Worm (Caenorhabditis elegans): ENCODE data around the gene rcq-5.
A peak's percentile ranks its signal among the peaks of the same experiment; 100 is the strongest.

The rcq-5 gene

DNA sequence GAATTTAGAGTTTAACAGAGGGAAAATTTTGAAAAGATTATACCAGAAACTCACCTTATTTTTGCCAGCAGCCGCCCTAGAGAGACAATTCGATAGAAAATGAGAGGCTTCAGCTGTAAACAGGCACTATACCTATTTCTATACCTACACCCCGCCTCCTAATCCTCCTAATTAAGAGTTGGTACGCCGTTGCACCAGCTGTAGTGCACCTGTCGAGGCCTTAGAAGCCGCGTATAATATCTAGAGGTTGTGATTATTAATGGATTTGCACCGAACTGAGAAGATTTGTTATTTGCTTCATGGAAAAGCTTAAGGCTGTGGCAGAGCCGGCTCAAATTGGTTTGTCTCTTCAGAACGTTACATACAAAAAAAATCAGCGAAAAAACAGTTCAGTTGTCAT, 34.2 kb upstream of the rcq-5 start, which contains the start of gene C03C10.5:
Gene C03C10.5 (minus strand): TSS at position 101 of the 400 bp plus-strand sequence.
- TF ChIP-seq fkh-3 (tag; optimal IDR thresholded peaks at IDR 0.05) (no peak), rpc-1 (optimal IDR thresholded peaks at IDR 0.05) (no peak), rpc-1 (tag; optimal IDR thresholded peaks at IDR 0.05) (no peak), ZK185.1 (tag; optimal IDR thresholded peaks at IDR 0.05; ENCODE audit: poor library complexity, severe bottlenecking) (no peak), mcd-1 (GFP tag; IDR thresholded peaks at IDR 0.05) (no peak), repo-1 (tag; optimal IDR thresholded peaks at IDR 0.05) (no peak), F57A8.1 (GFP tag; optimal IDR thresholded peaks at IDR 0.05) (no peak), snpc-1.1 (tag; optimal IDR thresholded peaks at IDR 0.05; ENCODE audit: insufficient read depth) (no peak), ztf-28 (GFP tag; IDR thresholded peaks at IDR 0.05) (no peak), Y56A3A.18 (GFP tag; IDR thresholded peaks at IDR 0.05) (no peak), F55B11.4 (tag; optimal IDR thresholded peaks at IDR 0.05; ENCODE audit: borderline replicate concordance, insufficient read depth) (no peak)

DNA sequence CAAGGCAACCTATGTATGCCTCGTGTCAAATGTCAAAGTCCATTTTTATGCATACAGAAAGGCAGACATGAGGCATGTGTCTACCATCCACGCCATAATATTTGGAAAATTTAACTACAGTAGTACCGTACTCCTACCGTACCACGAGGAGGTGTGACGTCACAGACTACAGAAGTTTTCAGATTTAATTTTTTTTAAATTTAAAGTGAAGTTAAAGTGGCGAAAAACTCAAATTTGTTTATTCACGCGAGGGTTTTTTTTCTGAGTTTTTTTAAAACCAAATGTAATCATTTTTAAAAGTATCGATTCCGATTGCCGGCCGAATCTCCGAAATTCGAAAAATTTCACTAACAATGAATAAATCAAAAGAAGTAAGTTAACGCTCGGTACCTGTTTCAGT, 33.0 kb upstream of the rcq-5 start, which contains the start of gene C03C10.2:
Gene C03C10.2 (plus strand): TSS at position 301 of the 400 bp plus-strand sequence.
- TF ChIP-seq aptf-2 (GFP tag; conservative IDR thresholded peaks at IDR 0.05) (no peak), F52B5.7 (tag; optimal IDR thresholded peaks at IDR 0.05) (no peak), ztf-6 (GFP tag; IDR thresholded peaks at IDR 0.05) (no peak), F49E8.2 (tag; optimal IDR thresholded peaks at IDR 0.05; ENCODE audit: insufficient read depth) (no peak), dpff-1 (tag; optimal IDR thresholded peaks at IDR 0.05) (no peak), dpl-1 (GFP tag; optimal IDR thresholded peaks at IDR 0.05) (no peak), B0336.3 (GFP tag; IDR thresholded peaks at IDR 0.05) (no peak), hsf-1 (GFP tag; IDR thresholded peaks at IDR 0.05) (no peak), ama-1 (optimal IDR thresholded peaks at IDR 0.05) (no peak), ama-1 (GFP tag; optimal IDR thresholded peaks at IDR 0.05) (no peak), bed-1 (GFP tag; IDR thresholded peaks at IDR 0.05) (no peak), madf-10 (tag; optimal IDR thresholded peaks at IDR 0.05) (no peak)

DNA sequence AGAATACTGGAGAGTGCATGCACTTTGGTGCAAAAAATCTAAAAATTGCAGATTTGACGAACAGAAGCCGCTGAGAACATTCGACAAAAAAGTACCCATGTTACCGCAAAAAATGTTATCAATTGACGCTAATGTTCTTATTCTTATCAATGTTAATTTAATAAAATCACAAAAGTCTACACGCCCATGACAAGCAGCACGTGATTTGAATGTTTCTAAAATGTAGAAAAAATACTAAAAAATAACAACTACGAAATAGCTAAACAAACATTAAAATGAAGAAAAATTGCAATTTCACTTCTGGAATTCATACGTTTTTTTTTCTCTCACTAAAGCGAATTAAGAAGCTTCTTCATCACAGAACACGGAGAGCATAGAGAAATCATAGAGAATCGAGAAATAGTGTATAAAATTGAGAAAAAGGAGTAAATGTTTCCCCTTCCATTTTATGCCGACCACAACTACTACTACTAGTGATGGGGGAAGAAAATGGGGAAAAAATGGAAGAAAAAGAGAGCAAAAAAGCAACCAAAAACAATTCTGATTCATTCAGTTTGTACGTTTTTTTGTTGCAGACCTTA, 30.7 kb upstream of the rcq-5 start:
- TF ChIP-seq ets-4 (GFP tag; optimal IDR thresholded peaks at IDR 0.05) (no peak), nhr-80 (tag; optimal IDR thresholded peaks at IDR 0.05) (peak; percentile 55), cebp-1 (GFP tag; IDR thresholded peaks at IDR 0.05) (no peak), cebp-1 (tag; optimal IDR thresholded peaks at IDR 0.05) (peak; percentile 12), lin-26 (GFP tag; IDR thresholded peaks at IDR 0.05) (no peak), nhr-27 (tag; optimal IDR thresholded peaks at IDR 0.05) (no peak), F52B5.7 (tag; optimal IDR thresholded peaks at IDR 0.05) (no peak), nhr-179 (tag; optimal IDR thresholded peaks at IDR 0.05) (no peak), snpc-1.1 (tag; optimal IDR thresholded peaks at IDR 0.05; ENCODE audit: insufficient read depth) (no peak)

DNA sequence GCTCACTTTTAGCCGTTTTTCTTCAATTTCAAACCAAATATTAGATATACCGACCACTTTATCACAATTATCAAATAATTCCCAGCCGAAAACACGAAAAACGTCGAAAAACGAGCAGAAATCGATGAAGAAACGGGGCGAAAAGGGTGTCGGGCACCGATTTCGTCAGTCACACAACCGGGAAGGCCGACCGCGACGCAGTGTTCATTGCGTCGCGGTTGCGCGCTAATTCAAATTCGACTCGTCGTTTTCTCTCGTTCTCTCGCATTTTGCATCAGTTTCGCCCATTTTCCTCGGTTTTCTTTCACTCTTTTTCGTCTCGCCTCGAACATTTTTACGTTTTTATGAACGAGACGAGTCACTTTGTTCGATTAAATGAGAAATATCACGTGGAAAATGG, 29.8 kb upstream of the rcq-5 start:
- TF ChIP-seq lsl-1 (GFP tag; optimal IDR thresholded peaks at IDR 0.05) (no peak), ccch-3 (GFP tag; optimal IDR thresholded peaks at IDR 0.05) (no peak), lsy-27 (tag; optimal IDR thresholded peaks at IDR 0.05; ENCODE audit: borderline replicate concordance, insufficient read depth) (no peak), zim-3 (tag; optimal IDR thresholded peaks at IDR 0.05) (no peak), nhr-90 (tag; optimal IDR thresholded peaks at IDR 0.05) (no peak), hmg-1.2 (GFP tag; IDR thresholded peaks at IDR 0.05) (peak; percentile 56), fkh-3 (tag; optimal IDR thresholded peaks at IDR 0.05) (no peak), efl-1 (GFP tag; optimal IDR thresholded peaks at IDR 0.05) (peak; percentile 59), madf-8 (GFP tag; conservative IDR thresholded peaks at IDR 0.05) (no peak), C06A6.2 (GFP tag; conservative IDR thresholded peaks at IDR 0.05) (no peak), F33H1.4 (GFP tag; IDR thresholded peaks at IDR 0.05) (no peak), tlf-1 (GFP tag; optimal IDR thresholded peaks at IDR 0.05) (no peak), T26A5.8 (tag; optimal IDR thresholded peaks at IDR 0.05) (no peak), snpc-1.1 (tag; optimal IDR thresholded peaks at IDR 0.05; ENCODE audit: insufficient read depth) (no peak), ztf-3 (GFP tag; optimal IDR thresholded peaks at IDR 0.05) (no peak), F49E8.2 (tag; optimal IDR thresholded peaks at IDR 0.05; ENCODE audit: insufficient read depth) (no peak), snpc-4 (GFP tag; optimal IDR thresholded peaks at IDR 0.05) (no peak), snpc-4 (tag; optimal IDR thresholded peaks at IDR 0.05) (peak in 3 of 4 experiments; percentile 15 to 42 (median 23)), egl-18 (GFP tag; IDR thresholded peaks at IDR 0.05) (no peak)
